Worm (Caenorhabditis elegans) whole organism, late embryonic: ENCODE measurements around the gene M04D8.7.

Experiments
- F13H6.1 ChIP-seq: sonication (generic microtip); optimal IDR thresholded peaks from 2 replicates; lab custom pipeline; 2016; ENCODE audit warnings: missing genetic modification characterization, missing compliant biosample characterization
- ama-1 ChIP-seq: fragments of 150-350 bp; optimal IDR thresholded peaks from 2 replicates; lab custom pipeline; 2014
- ceh-48 ChIP-seq: sonication (generic microtip); optimal IDR thresholded peaks from 2 replicates; lab custom pipeline; 2016; ENCODE audit warnings: missing genetic modification characterization, inconsistent platforms, missing compliant biosample characterization
- ceh-9 ChIP-seq: sonication (generic microtip); optimal IDR thresholded peaks from 2 replicates; lab custom pipeline; 2016; ENCODE audit warnings: mild to moderate bottlenecking, missing genetic modification characterization, inconsistent platforms, missing compliant biosample characterization
- dmd-4 ChIP-seq: sonication (generic microtip); optimal IDR thresholded peaks from 2 replicates; lab custom pipeline; 2016; ENCODE audit warnings: borderline replicate concordance, missing genetic modification characterization, missing compliant biosample characterization
- elt-2 ChIP-seq: sonication (generic microtip); optimal IDR thresholded peaks from 2 replicates; lab custom pipeline; 2016; ENCODE audit warnings: missing genetic modification reagents, missing genetic modification characterization, missing compliant biosample characterization
- ets-4 ChIP-seq: sonication (generic microtip); optimal IDR thresholded peaks from 2 replicates; lab custom pipeline; 2016; ENCODE audit warnings: missing genetic modification characterization, missing compliant biosample characterization
- fkh-10 ChIP-seq: fragments of 150-350 bp; optimal IDR thresholded peaks from 2 replicates; lab custom pipeline; 2014; ENCODE audit warnings: missing biosample characterization, missing genetic modification reagents, missing genetic modification characterization
- hlh-15 ChIP-seq: sonication (generic microtip); optimal IDR thresholded peaks from 2 replicates; lab custom pipeline; 2016; ENCODE audit warnings: missing genetic modification characterization, missing compliant biosample characterization
- hlh-30 ChIP-seq: sonication (generic microtip); optimal IDR thresholded peaks from 2 replicates; lab custom pipeline; 2017; ENCODE audit warnings: antibody characterized with exemption, missing genetic modification characterization, missing compliant biosample characterization; ENCODE audit not compliant: insufficient read depth
- madf-2 ChIP-seq: sonication (generic microtip); optimal IDR thresholded peaks from 2 replicates; lab custom pipeline; 2017; ENCODE audit warnings: missing genetic modification characterization, missing compliant biosample characterization
- odd-2 ChIP-seq: sonication (generic microtip); optimal IDR thresholded peaks from 2 replicates; lab custom pipeline; 2017; ENCODE audit warnings: antibody characterized with exemption, mild to moderate bottlenecking, missing genetic modification characterization, missing compliant biosample characterization
- sox-4 ChIP-seq: sonication (generic microtip); optimal IDR thresholded peaks from 2 replicates; lab custom pipeline; 2017; ENCODE audit warnings: mild to moderate bottlenecking, missing genetic modification characterization, inconsistent platforms, missing compliant biosample characterization

DNA sequence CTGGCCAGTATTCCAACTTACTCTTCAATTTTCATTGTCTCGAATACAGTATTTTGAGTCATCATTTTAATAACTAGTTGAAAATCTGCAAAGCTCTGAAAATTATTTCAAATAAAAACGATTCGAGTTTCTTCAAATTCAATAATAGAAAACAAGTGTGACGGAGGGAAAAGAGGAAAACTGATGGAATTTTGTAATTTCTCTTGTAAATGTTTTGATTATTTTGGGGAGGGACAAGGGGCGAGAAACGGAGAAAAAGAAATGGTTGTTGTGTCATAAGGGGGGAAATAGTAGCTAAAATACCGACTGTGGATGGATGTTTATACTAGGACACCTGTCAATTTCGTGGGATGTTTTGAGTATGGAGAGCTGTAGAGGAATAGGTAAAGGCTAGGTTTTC, 40.9 kb downstream of the M04D8.7 start, which contains the start of gene T16G12.9:
- TF ChIP-seq F13H6.1 (tag; lab: Kevin White, UChicago) (no peak), hlh-15 (tag; lab: Kevin White, UChicago) (no peak), ceh-48 (tag; lab: Kevin White, UChicago) (no peak), ets-4 (no peak), ceh-9 (tag; lab: Kevin White, UChicago) (no peak), elt-2 (no peak), fkh-10 (no peak), madf-2 (no peak), hlh-30 (tag; lab: Kevin White, UChicago) (no peak), dmd-4 (no peak), sox-4 (no peak), ama-1 (lab: Kevin White, UChicago) (no peak), odd-2 (tag; lab: Kevin White, UChicago) (no peak)
